Fruit fly (Drosophila melanogaster) whole organism, embryonic: Measurements from ENCODE around the gene CG32767.
A peak's percentile ranks its signal among the peaks of the same experiment; 100 is the strongest.

Experiments
- Atf3 ChIP-seq: fragments of 200-800 bp; sonication (Bioruptor generic); optimal IDR thresholded peaks from 3 replicates; lab custom pipeline; 2016; ENCODE audit warnings: missing biosample characterization, missing genetic modification characterization
- CG13624 ChIP-seq: fragments of 200-800 bp; sonication (Bioruptor generic); optimal IDR thresholded peaks from 2 replicates; lab custom pipeline; 2016; ENCODE audit warnings: missing biosample characterization, missing genetic modification characterization
- CG14441 ChIP-seq: fragments of 200-800 bp; sonication (Bioruptor generic); IDR thresholded peaks from 2 replicates; pipeline ENCODE4 v1.3.6; 2022; ENCODE audit warnings: missing biosample characterization, missing genetic modification characterization
- CG1792 ChIP-seq: fragments of 200-800 bp; sonication (Bioruptor generic); optimal IDR thresholded peaks from 2 replicates; lab custom pipeline; 2016; ENCODE audit warnings: missing biosample characterization, missing genetic modification characterization
- CG18764 ChIP-seq: fragments of 200-800 bp; sonication (Bioruptor generic); optimal IDR thresholded peaks from 3 replicates; lab custom pipeline; 2016; ENCODE audit warnings: missing biosample characterization, missing genetic modification characterization
- CG2120 ChIP-seq: fragments of 200-800 bp; sonication (Bioruptor generic); optimal IDR thresholded peaks from 3 replicates; lab custom pipeline; 2016; ENCODE audit warnings: missing biosample characterization, missing genetic modification characterization
- CG2202 ChIP-seq: fragments of 200-800 bp; sonication (Bioruptor generic); optimal IDR thresholded peaks from 2 replicates; lab custom pipeline; 2018; ENCODE audit warnings: missing biosample characterization, mild to moderate bottlenecking, missing genetic modification characterization
- CG3163 ChIP-seq: fragments of 200-800 bp; sonication (Bioruptor generic); optimal IDR thresholded peaks from 3 replicates; lab custom pipeline; 2016; ENCODE audit warnings: missing biosample characterization, missing genetic modification characterization
- CG3407 ChIP-seq: fragments of 200-800 bp; sonication (Bioruptor generic); optimal IDR thresholded peaks from 2 replicates; lab custom pipeline; 2018; ENCODE audit warnings: missing biosample characterization, mild to moderate bottlenecking, missing genetic modification characterization
- CG42726 ChIP-seq: fragments of 200-800 bp; sonication (Bioruptor generic); IDR thresholded peaks from 2 replicates; pipeline ENCODE4 v1.3.6; 2022; ENCODE audit warnings: missing biosample characterization, missing genetic modification characterization; ENCODE audit not compliant: partially characterized antibody
- CG4404 ChIP-seq: fragments of 200-800 bp; sonication (Bioruptor generic); IDR thresholded peaks from 2 replicates; pipeline ENCODE4 v1.3.6; 2022; ENCODE audit warnings: missing biosample characterization, missing genetic modification characterization
- CG4617 ChIP-seq: fragments of 200-800 bp; sonication (Bioruptor generic); optimal IDR thresholded peaks from 3 replicates; lab custom pipeline; 2016; ENCODE audit warnings: missing biosample characterization, missing genetic modification characterization, borderline replicate concordance
- CG8281 ChIP-seq: fragments of 200-800 bp; sonication (Bioruptor generic); optimal IDR thresholded peaks from 2 replicates; lab custom pipeline; 2018; ENCODE audit warnings: missing biosample characterization, mild to moderate bottlenecking, missing genetic modification characterization, moderate library complexity
- CG9797 ChIP-seq: fragments of 200-800 bp; sonication (Bioruptor generic); optimal IDR thresholded peaks from 3 replicates; lab custom pipeline; 2018; ENCODE audit warnings: missing biosample characterization, mild to moderate bottlenecking, missing genetic modification characterization
- CrebB ChIP-seq: fragments of 200-800 bp; sonication (Bioruptor generic); optimal IDR thresholded peaks from 3 replicates; lab custom pipeline; 2018; ENCODE audit warnings: missing biosample characterization, mild to moderate bottlenecking, missing genetic modification characterization
- Deaf1 ChIP-seq: fragments of 200-800 bp; optimal IDR thresholded peaks from 3 replicates; lab custom pipeline; 2019; ENCODE audit warnings: missing biosample characterization, mild to moderate bottlenecking, missing genetic modification characterization, moderate library complexity
- Dp ChIP-seq: fragments of 200-800 bp; sonication (Bioruptor generic); optimal IDR thresholded peaks from 2 replicates; lab custom pipeline; 2018; ENCODE audit warnings: missing biosample characterization, mild to moderate bottlenecking, missing genetic modification characterization, moderate library complexity
- Elba2 ChIP-seq: fragments of 200-800 bp; sonication (Bioruptor generic); optimal IDR thresholded peaks from 3 replicates; lab custom pipeline; 2016; ENCODE audit warnings: missing biosample characterization, missing genetic modification characterization
- Hmr ChIP-seq: fragments of 200-800 bp; sonication (Bioruptor generic); optimal IDR thresholded peaks from 3 replicates; lab custom pipeline; 2017; ENCODE audit warnings: mild to moderate bottlenecking, missing biosample characterization, missing genetic modification reagents, missing genetic modification characterization
- Jarid2 ChIP-seq: fragments of 200-800 bp; sonication (Bioruptor generic); optimal IDR thresholded peaks from 3 replicates; lab custom pipeline; 2017; ENCODE audit warnings: mild to moderate bottlenecking, missing biosample characterization, missing genetic modification reagents, missing genetic modification characterization
- Mrtf ChIP-seq: fragments of 200-800 bp; sonication (Bioruptor generic); IDR thresholded peaks from 3 replicates; pipeline ENCODE4 v1.3.6; 2022; ENCODE audit warnings: missing biosample characterization, missing genetic modification characterization
- Oaz ChIP-seq: fragments of 200-800 bp; sonication (Bioruptor generic); IDR thresholded peaks from 2 replicates; pipeline ENCODE4 v1.3.6; 2022; ENCODE audit warnings: missing biosample characterization, missing genetic modification characterization
- PHDP ChIP-seq: fragments of 200-800 bp; sonication (Bioruptor generic); optimal IDR thresholded peaks from 3 replicates; lab custom pipeline; 2018; ENCODE audit warnings: missing biosample characterization, mild to moderate bottlenecking, missing genetic modification characterization, moderate library complexity
- Poxn ChIP-seq: fragments of 200-800 bp; sonication (Bioruptor generic); IDR thresholded peaks from 2 replicates; pipeline ENCODE4 v1.3.6; 2022; ENCODE audit warnings: missing biosample characterization, missing genetic modification characterization
- Rfx ChIP-seq: fragments of 200-800 bp; sonication (Bioruptor generic); IDR thresholded peaks from 2 replicates; pipeline ENCODE4 v1.3.6; 2022; ENCODE audit warnings: missing biosample characterization, missing genetic modification characterization
- Trl ChIP-seq, 3 experiments: fragments of >200 bp in 2 of 3; fragments of 200-800 bp in 1 of 3; sonication (Bioruptor generic) in 1 of 3; optimal IDR thresholded peaks; 2 replicates in 1 of 3; 3 replicates in 2 of 3; lab custom pipeline; 2016 to 2017; ENCODE audit warnings: missing biosample characterization in 1 of 3, missing genetic modification characterization in 1 of 3
- Vsx1 ChIP-seq: fragments of 200-800 bp; sonication (Bioruptor generic); optimal IDR thresholded peaks from 2 replicates; lab custom pipeline; 2017; ENCODE audit warnings: missing biosample characterization, mild to moderate bottlenecking, missing genetic modification characterization, missing genetic modification reagents
- ac ChIP-seq: fragments of 200-800 bp; sonication (Bioruptor generic); optimal IDR thresholded peaks from 3 replicates; lab custom pipeline; 2017; ENCODE audit warnings: missing biosample characterization, mild to moderate bottlenecking, missing genetic modification characterization
- ase ChIP-seq: fragments of 200-800 bp; sonication (Bioruptor generic); IDR thresholded peaks from 3 replicates; pipeline ENCODE4 v1.3.6; 2022; ENCODE audit warnings: missing biosample characterization, missing genetic modification characterization
- bowl ChIP-seq: fragments of 200-800 bp; sonication (Bioruptor generic); IDR thresholded peaks from 2 replicates; pipeline ENCODE4 v1.3.6; 2022; ENCODE audit warnings: missing biosample characterization, missing genetic modification characterization
- br ChIP-seq: fragments of >200 bp; optimal IDR thresholded peaks from 2 replicates; lab custom pipeline; 2017
- cg ChIP-seq: fragments of 200-800 bp; sonication (Bioruptor generic); optimal IDR thresholded peaks from 3 replicates; lab custom pipeline; 2019; ENCODE audit warnings: missing biosample characterization, mild to moderate bottlenecking, missing genetic modification characterization, moderate library complexity
- chinmo ChIP-seq: fragments of 200-800 bp; sonication (Bioruptor generic); IDR thresholded peaks from 4 replicates; pipeline ENCODE4 v1.3.6; 2022; ENCODE audit warnings: missing biosample characterization, missing genetic modification characterization; ENCODE audit not compliant: partially characterized antibody
- chm ChIP-seq: fragments of 200-800 bp; sonication (Bioruptor generic); IDR thresholded peaks from 2 replicates; pipeline ENCODE4 v1.3.6; 2022; ENCODE audit warnings: missing biosample characterization, missing genetic modification characterization
- chn ChIP-seq: fragments of 200-800 bp; sonication (Bioruptor generic); optimal IDR thresholded peaks from 2 replicates; lab custom pipeline; 2016; ENCODE audit warnings: missing biosample characterization, missing genetic modification characterization
- ci ChIP-seq: fragments of 200-800 bp; sonication (Bioruptor generic); IDR thresholded peaks from 3 replicates; pipeline ENCODE4 v1.3.6; 2022; ENCODE audit warnings: missing biosample characterization, missing genetic modification characterization
- dysf ChIP-seq: fragments of 200-800 bp; sonication (Bioruptor generic); IDR thresholded peaks from 3 replicates; pipeline ENCODE4 v1.3.6; 2022; ENCODE audit warnings: missing biosample characterization, missing genetic modification characterization
- fu2 ChIP-seq: fragments of 200-800 bp; sonication (Bioruptor generic); optimal IDR thresholded peaks from 2 replicates; lab custom pipeline; 2016; ENCODE audit warnings: missing biosample characterization, missing genetic modification characterization
- grn ChIP-seq: fragments of 200-800 bp; sonication (Bioruptor generic); optimal IDR thresholded peaks from 3 replicates; lab custom pipeline; 2017; ENCODE audit warnings: missing biosample characterization, missing genetic modification characterization
- klu ChIP-seq: fragments of 200-800 bp; sonication (Bioruptor generic); IDR thresholded peaks from 2 replicates; pipeline ENCODE4 v1.3.6; 2022; ENCODE audit warnings: missing biosample characterization, missing genetic modification characterization
- kni ChIP-seq: fragments of 200-800 bp; sonication (Bioruptor generic); optimal IDR thresholded peaks from 3 replicates; lab custom pipeline; 2017; ENCODE audit warnings: mild to moderate bottlenecking, missing biosample characterization, missing genetic modification reagents, missing genetic modification characterization
- phol ChIP-seq: fragments of 200-800 bp; sonication (Bioruptor generic); optimal IDR thresholded peaks from 3 replicates; lab custom pipeline; 2018; ENCODE audit warnings: missing biosample characterization, mild to moderate bottlenecking, missing genetic modification characterization, moderate library complexity
- sd ChIP-seq: fragments of 200-800 bp; sonication (Bioruptor generic); optimal IDR thresholded peaks from 3 replicates; lab custom pipeline; 2018; ENCODE audit warnings: missing biosample characterization, mild to moderate bottlenecking, missing genetic modification characterization, moderate library complexity
- sna ChIP-seq: fragments of 200-800 bp; sonication (Bioruptor generic); IDR thresholded peaks from 2 replicates; pipeline ENCODE4 v1.3.6; 2022; ENCODE audit warnings: missing biosample characterization, missing genetic modification characterization; ENCODE audit not compliant: partially characterized antibody
- sug ChIP-seq: fragments of 200-800 bp; optimal IDR thresholded peaks from 2 replicates; lab custom pipeline; 2019; ENCODE audit warnings: missing biosample characterization, mild to moderate bottlenecking, missing genetic modification characterization, moderate library complexity
- trh ChIP-seq: fragments of 200-800 bp; sonication (Bioruptor generic); optimal IDR thresholded peaks from 2 replicates; lab custom pipeline; 2016; ENCODE audit warnings: missing biosample characterization, missing genetic modification characterization
- twi ChIP-seq: fragments of 200-800 bp; optimal IDR thresholded peaks from 2 replicates; lab custom pipeline; 2019; ENCODE audit warnings: missing biosample characterization, mild to moderate bottlenecking, missing genetic modification characterization, moderate library complexity
- z ChIP-seq: fragments of 200-800 bp; sonication (Bioruptor generic); IDR thresholded peaks from 3 replicates; pipeline ENCODE4 v1.3.6; 2022; ENCODE audit warnings: missing biosample characterization, missing genetic modification characterization
- zfh2 ChIP-seq: fragments of 200-800 bp; sonication (Bioruptor generic); optimal IDR thresholded peaks from 2 replicates; lab custom pipeline; 2016; ENCODE audit warnings: missing biosample characterization, missing genetic modification characterization

Gene CG32767

DNA sequence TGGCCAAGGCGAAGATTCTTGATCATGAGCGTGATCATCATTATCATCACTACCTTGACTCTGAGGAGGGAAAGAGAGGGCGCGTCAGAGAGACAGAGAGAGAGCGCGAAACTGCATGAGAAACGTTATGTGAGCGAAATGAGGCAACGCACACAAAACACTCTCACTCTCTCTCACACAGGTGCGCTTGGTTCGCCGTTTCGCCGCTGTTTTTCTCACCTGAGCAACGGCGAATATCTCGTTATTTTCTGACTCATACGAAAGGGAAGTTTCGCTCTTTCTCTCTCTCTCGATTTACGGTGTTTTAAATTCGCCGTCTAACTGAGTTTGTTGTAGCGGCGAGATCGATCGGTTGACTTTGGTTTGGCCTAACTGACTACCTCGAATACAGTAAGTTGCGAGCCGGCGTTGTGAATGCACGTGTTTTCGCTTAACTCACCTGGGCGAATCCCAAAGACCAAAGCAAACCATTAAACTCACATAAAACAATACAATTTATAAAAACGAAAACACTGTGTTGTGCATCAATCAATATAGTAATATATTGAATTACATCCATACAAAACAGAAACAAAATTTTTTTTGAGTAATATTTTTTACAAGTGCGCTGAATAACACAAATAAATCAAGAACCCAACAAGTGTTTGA lies 36.6 kb downstream of the CG32767 start, which contains the start of gene ovo (continued):
- TF ChIP-seq chinmo (GFP tag; lab: Robert Waterston, UW) (peak; percentile 86; the same call in 2 of the 4 replicates), Deaf1 (tag; lab: Kevin White, UChicago) (peak; percentile 76), Jarid2 (GFP tag; lab: Kevin White, UChicago) (peak; percentile 80), z (GFP tag; lab: Robert Waterston, UW) (peak; percentile 69; the same call in 2 of the 3 replicates)

- TF ChIP-seq br (lab: Kevin White, UChicago) = no peak
- peak; percentile 61 for TF ChIP-seq kni (GFP tag; lab: Kevin White, UChicago)
- no peak for TF ChIP-seq CG13624 (GFP tag; lab: Kevin White, UChicago)
- no peak for TF ChIP-seq CG42726 (GFP tag; lab: Robert Waterston, UW)
- no peak for TF ChIP-seq Hmr
- no peak for TF ChIP-seq fu2 (GFP tag; lab: Kevin White, UChicago)
- TF ChIP-seq CG8281 = no peak
- no peak for TF ChIP-seq CG4404 (GFP tag; lab: Robert Waterston, UW)
- TF ChIP-seq Poxn = no peak
- TF ChIP-seq Vsx1 (GFP tag; lab: Kevin White, UChicago) = no peak
- TF ChIP-seq cg (GFP tag; lab: Kevin White, UChicago) = peak; percentile 92
- peak; percentile 97 for TF ChIP-seq Elba2 (GFP tag; lab: Kevin White, UChicago)
- no peak for TF ChIP-seq Oaz (GFP tag; lab: Robert Waterston, UW)
- TF ChIP-seq PHDP (tag; lab: Kevin White, UChicago) = no peak
- TF ChIP-seq bowl = no peak
- TF ChIP-seq chn (GFP tag; lab: Kevin White, UChicago) = no peak
- TF ChIP-seq CG3163 = no peak
- TF ChIP-seq klu = no peak
- TF ChIP-seq ci (GFP tag; lab: Robert Waterston, UW) = no peak
- TF ChIP-seq sug (tag; lab: Kevin White, UChicago) = no peak
- peak; percentile 45 for TF ChIP-seq sd (tag; lab: Kevin White, UChicago)
- no peak for TF ChIP-seq CG3407
- TF ChIP-seq zfh2 (GFP tag; lab: Kevin White, UChicago) = no peak
- peak; percentile 61 to 66 for TF ChIP-seq Trl (optimal IDR thresholded peaks at IDR 0.05; lab: Kevin White, UChicago)
- no peak for TF ChIP-seq Trl (GFP tag; optimal IDR thresholded peaks at IDR 0.05; lab: Kevin White, UChicago)
- no peak for TF ChIP-seq chm
- no peak for TF ChIP-seq ac
- TF ChIP-seq sna (GFP tag; lab: Robert Waterston, UW) = 0 out of 2 replicates have a peak, but pooled peaks have one; percentile 15
- no peak for TF ChIP-seq CG18764 (GFP tag; lab: Kevin White, UChicago)
- TF ChIP-seq CG2120 (GFP tag; lab: Kevin White, UChicago) = no peak
- no peak for TF ChIP-seq grn (GFP tag; lab: Kevin White, UChicago)
- TF ChIP-seq dysf (GFP tag; lab: Robert Waterston, UW) = no peak
- TF ChIP-seq Atf3 (GFP tag; lab: Kevin White, UChicago) = no peak
- TF ChIP-seq CrebB (tag; lab: Kevin White, UChicago) = no peak
- TF ChIP-seq trh (GFP tag; lab: Kevin White, UChicago) = no peak
- TF ChIP-seq twi = no peak
- no peak for TF ChIP-seq CG14441 (GFP tag; lab: Robert Waterston, UW)
- no peak for TF ChIP-seq CG2202 (tag; lab: Kevin White, UChicago)
- no peak for TF ChIP-seq Dp (GFP tag; lab: Kevin White, UChicago)
- no peak for TF ChIP-seq Rfx (GFP tag; lab: Robert Waterston, UW)
- no peak for TF ChIP-seq phol (tag; lab: Kevin White, UChicago)
- no peak for TF ChIP-seq CG4617 (GFP tag; lab: Kevin White, UChicago)
- no peak for TF ChIP-seq ase (GFP tag; lab: Robert Waterston, UW)
- TF ChIP-seq CG1792 = no peak
- no peak for TF ChIP-seq CG9797 (GFP tag; lab: Kevin White, UChicago)
- no peak for TF ChIP-seq Mrtf (GFP tag; lab: Robert Waterston, UW)
Observed at dm6 chrX:5046895-5047306, 37.7 kb downstream of the CG32767 start.
